Fruit fly (Drosophila melanogaster) whole organism, pupa: Measurements from ENCODE around the gene Atat.

Source experiments
- CG14655 ChIP-seq: fragments of 200-800 bp; sonication (Bioruptor generic); optimal IDR thresholded peaks from 3 replicates; lab custom pipeline; 2017; ENCODE audit warnings: mild to moderate bottlenecking, missing biosample characterization, missing genetic modification reagents, missing genetic modification characterization
- CG15710 ChIP-seq: fragments of 200-800 bp; sonication (Bioruptor generic); optimal IDR thresholded peaks from 2 replicates; lab custom pipeline; 2018; ENCODE audit warnings: missing biosample characterization, mild to moderate bottlenecking, missing genetic modification characterization, moderate library complexity
- CG17806 ChIP-seq: fragments of 200-800 bp; sonication (Bioruptor generic); optimal IDR thresholded peaks from 2 replicates; lab custom pipeline; 2018; ENCODE audit warnings: missing biosample characterization, mild to moderate bottlenecking, missing genetic modification characterization, moderate library complexity
- CG32121 ChIP-seq: fragments of 200-800 bp; sonication (Bioruptor generic); IDR thresholded peaks from 2 replicates; pipeline ENCODE4 v1.3.6; 2022; ENCODE audit warnings: missing biosample characterization, missing genetic modification characterization
- CG8301 ChIP-seq: fragments of 200-800 bp; sonication (Bioruptor generic); optimal IDR thresholded peaks from 2 replicates; lab custom pipeline; 2018; ENCODE audit warnings: missing biosample characterization, mild to moderate bottlenecking, missing genetic modification characterization
- CG9948 ChIP-seq: fragments of 200-800 bp; sonication (Bioruptor generic); optimal IDR thresholded peaks from 2 replicates; lab custom pipeline; 2018; ENCODE audit warnings: missing biosample characterization, mild to moderate bottlenecking, missing genetic modification characterization, moderate library complexity
- EcR ChIP-seq: fragments of 200-800 bp; sonication (Bioruptor generic); optimal IDR thresholded peaks from 3 replicates; lab custom pipeline; 2019; ENCODE audit warnings: missing biosample characterization, missing genetic modification characterization, mild to moderate bottlenecking, moderate library complexity, missing genetic modification reagents
- Ets98B ChIP-seq: fragments of 200-800 bp; sonication (Bioruptor generic); IDR thresholded peaks from 2 replicates; pipeline ENCODE4 v1.3.6; 2022; ENCODE audit warnings: missing biosample characterization, missing genetic modification characterization
- Snoo ChIP-seq: fragments of 200-800 bp; sonication (Bioruptor generic); optimal IDR thresholded peaks from 3 replicates; lab custom pipeline; 2017; ENCODE audit warnings: missing biosample characterization, mild to moderate bottlenecking, missing genetic modification characterization, inconsistent platforms
- fd96Ca ChIP-seq: fragments of 200-800 bp; sonication (Bioruptor generic); IDR thresholded peaks from 3 replicates; pipeline ENCODE4 v1.3.6; 2022; ENCODE audit warnings: missing biosample characterization, missing genetic modification characterization
- gl ChIP-seq: fragments of 200-800 bp; sonication (Bioruptor generic); optimal IDR thresholded peaks from 2 replicates; lab custom pipeline; 2018; ENCODE audit warnings: missing biosample characterization, mild to moderate bottlenecking, missing genetic modification characterization
- rn ChIP-seq: fragments of 200-800 bp; sonication (Bioruptor generic); IDR thresholded peaks from 2 replicates; pipeline ENCODE4 v1.3.6; 2022; ENCODE audit warnings: missing biosample characterization, missing genetic modification characterization

- TF ChIP-seq gl (tag; lab: Kevin White, UChicago) (no peak), CG14655 (GFP tag; lab: Kevin White, UChicago) (no peak), CG32121 (no peak), Snoo (tag; lab: Kevin White, UChicago) (no peak), CG8301 (tag; lab: Kevin White, UChicago) (no peak), CG9948 (tag; lab: Kevin White, UChicago) (no peak), fd96Ca (no peak), rn (no peak), CG17806 (no peak), EcR (GFP tag; lab: Kevin White, UChicago) (no peak), Ets98B (GFP tag; lab: Robert Waterston, UW) (no peak), CG15710 (tag; lab: Kevin White, UChicago) (no peak)
Observed at dm6 chr3L:9410030-9410589, 16.4 kb downstream of the Atat start.
